Worm (Caenorhabditis elegans) whole organism, late embryonic: ENCODE results near the gene C18C4.7.

Source experiments
- C08G9.2 ChIP-seq: sonication (generic microtip); optimal IDR thresholded peaks from 2 replicates; lab custom pipeline; 2016; ENCODE audit warnings: mild to moderate bottlenecking, missing genetic modification characterization, moderate library complexity, missing compliant biosample characterization
- C38D4.7 ChIP-seq: fragments of 200-800 bp; sonication (Bioruptor generic); optimal IDR thresholded peaks from 2 replicates; lab custom pipeline; 2018; ENCODE audit warnings: mild to moderate bottlenecking, missing genetic modification characterization, moderate library complexity, missing compliant biosample characterization
- F13H6.1 ChIP-seq: sonication (generic microtip); optimal IDR thresholded peaks from 2 replicates; lab custom pipeline; 2016; ENCODE audit warnings: missing genetic modification characterization, missing compliant biosample characterization
- T23F11.4 ChIP-seq: fragments of 200-800 bp; sonication (Bioruptor generic); optimal IDR thresholded peaks from 2 replicates; lab custom pipeline; 2018; ENCODE audit warnings: mild to moderate bottlenecking, missing genetic modification characterization, missing compliant biosample characterization
- ama-1 ChIP-seq: fragments of 150-350 bp; optimal IDR thresholded peaks from 2 replicates; lab custom pipeline; 2014
- ceh-18 ChIP-seq: sonication (generic microtip); optimal IDR thresholded peaks from 2 replicates; lab custom pipeline; 2016; ENCODE audit warnings: missing genetic modification characterization, missing compliant biosample characterization
- ceh-19 ChIP-seq: fragments of 200-800 bp; sonication (Bioruptor generic); optimal IDR thresholded peaks from 2 replicates; lab custom pipeline; 2018; ENCODE audit warnings: mild to moderate bottlenecking, missing genetic modification characterization, missing compliant biosample characterization
- ceh-22 ChIP-seq: sonication (generic microtip); optimal IDR thresholded peaks from 2 replicates; lab custom pipeline; 2017; ENCODE audit warnings: missing biosample characterization, missing genetic modification characterization
- ceh-31 ChIP-seq: sonication (generic microtip); optimal IDR thresholded peaks from 2 replicates; lab custom pipeline; 2016; ENCODE audit warnings: missing genetic modification characterization, missing compliant biosample characterization
- ceh-34 ChIP-seq: sonication (generic microtip); optimal IDR thresholded peaks from 2 replicates; lab custom pipeline; 2016; ENCODE audit warnings: mild to moderate bottlenecking, missing genetic modification characterization, missing compliant biosample characterization
- ceh-6 ChIP-seq: fragments of 200-800 bp; sonication (Bioruptor generic); optimal IDR thresholded peaks from 2 replicates; lab custom pipeline; 2018; ENCODE audit warnings: mild to moderate bottlenecking, missing genetic modification characterization, missing compliant biosample characterization
- che-1 ChIP-seq: sonication (generic microtip); optimal IDR thresholded peaks from 2 replicates; lab custom pipeline; 2016; ENCODE audit warnings: mild to moderate bottlenecking, missing genetic modification characterization, missing compliant biosample characterization
- elt-2 ChIP-seq: sonication (generic microtip); optimal IDR thresholded peaks from 2 replicates; lab custom pipeline; 2016; ENCODE audit warnings: missing genetic modification reagents, missing genetic modification characterization, missing compliant biosample characterization
- ets-4 ChIP-seq: sonication (generic microtip); optimal IDR thresholded peaks from 2 replicates; lab custom pipeline; 2016; ENCODE audit warnings: missing genetic modification characterization, missing compliant biosample characterization
- eyg-1 ChIP-seq: sonication (generic microtip); optimal IDR thresholded peaks from 2 replicates; lab custom pipeline; 2016; ENCODE audit warnings: missing genotype, missing genetic modification characterization, missing compliant biosample characterization
- fkh-6 ChIP-seq: sonication (generic microtip); optimal IDR thresholded peaks from 2 replicates; lab custom pipeline; 2016; ENCODE audit warnings: missing genetic modification characterization, missing compliant biosample characterization
- hlh-15 ChIP-seq: sonication (generic microtip); optimal IDR thresholded peaks from 2 replicates; lab custom pipeline; 2016; ENCODE audit warnings: missing genetic modification characterization, missing compliant biosample characterization
- hlh-30 ChIP-seq: sonication (generic microtip); optimal IDR thresholded peaks from 2 replicates; lab custom pipeline; 2017; ENCODE audit warnings: antibody characterized with exemption, missing genetic modification characterization, missing compliant biosample characterization; ENCODE audit not compliant: insufficient read depth
- hlh-8 ChIP-seq: sonication (generic microtip); optimal IDR thresholded peaks from 2 replicates; lab custom pipeline; 2016; ENCODE audit warnings: missing genotype, missing genetic modification characterization, missing compliant biosample characterization
- mec-3 ChIP-seq: sonication (generic microtip); optimal IDR thresholded peaks from 2 replicates; lab custom pipeline; 2016; ENCODE audit warnings: borderline replicate concordance, missing genetic modification characterization, missing compliant biosample characterization
- npax-4 ChIP-seq: sonication (generic microtip); optimal IDR thresholded peaks from 2 replicates; lab custom pipeline; 2016; ENCODE audit warnings: missing genetic modification characterization, missing compliant biosample characterization
- pat-9 ChIP-seq: fragments of 200-800 bp; sonication (Bioruptor generic); optimal IDR thresholded peaks from 2 replicates; lab custom pipeline; 2018; ENCODE audit warnings: mild to moderate bottlenecking, missing genetic modification characterization, moderate library complexity, missing compliant biosample characterization
- pax-1 ChIP-seq: fragments of 150-350 bp; optimal IDR thresholded peaks from 2 replicates; lab custom pipeline; 2014; ENCODE audit warnings: missing biosample characterization, missing genetic modification characterization
- pha-2 ChIP-seq: sonication (generic microtip); optimal IDR thresholded peaks from 2 replicates; lab custom pipeline; 2017; ENCODE audit warnings: mild to moderate bottlenecking, missing genetic modification characterization, missing compliant biosample characterization
- pqm-1 ChIP-seq: sonication (generic microtip); optimal IDR thresholded peaks from 2 replicates; lab custom pipeline; 2016; ENCODE audit warnings: missing genetic modification characterization, missing compliant biosample characterization
- pros-1 ChIP-seq: fragments of 150-350 bp; optimal IDR thresholded peaks from 2 replicates; lab custom pipeline; 2014; ENCODE audit warnings: missing biosample characterization, missing genetic modification reagents, missing genetic modification characterization
- ref-2 ChIP-seq: sonication (generic microtip); optimal IDR thresholded peaks from 2 replicates; lab custom pipeline; 2016; ENCODE audit warnings: missing genetic modification characterization, missing compliant biosample characterization
- rnt-1 ChIP-seq: sonication (generic microtip); optimal IDR thresholded peaks from 2 replicates; lab custom pipeline; 2016; ENCODE audit warnings: missing genetic modification characterization, missing compliant biosample characterization
- unc-3 ChIP-seq, 2 experiments: fragments of 200-800 bp in 1 of 2; sonication (Bioruptor generic) in 1 of 2; sonication (generic microtip) in 1 of 2; conservative IDR thresholded peaks in 1 of 2; optimal IDR thresholded peaks in 1 of 2; 2 replicates each; pipeline versions ENCODE4 v1.3.6 to Lab custom; 2016 to 2022; ENCODE audit warnings: missing compliant biosample characterization in 2 of 2, missing genetic modification characterization in 2 of 2, missing genetic modification reagents in 1 of 2
- unc-42 ChIP-seq: sonication (generic microtip); optimal IDR thresholded peaks from 2 replicates; lab custom pipeline; 2016; ENCODE audit warnings: missing genotype, missing genetic modification characterization, missing compliant biosample characterization
- unc-86 ChIP-seq: sonication (generic microtip); optimal IDR thresholded peaks from 2 replicates; lab custom pipeline; 2016; ENCODE audit warnings: missing genetic modification characterization, missing compliant biosample characterization
- ztf-16 ChIP-seq: sonication (generic microtip); optimal IDR thresholded peaks from 2 replicates; lab custom pipeline; 2017; ENCODE audit warnings: missing genetic modification characterization, missing compliant biosample characterization

Gene C18C4.7

DNA sequence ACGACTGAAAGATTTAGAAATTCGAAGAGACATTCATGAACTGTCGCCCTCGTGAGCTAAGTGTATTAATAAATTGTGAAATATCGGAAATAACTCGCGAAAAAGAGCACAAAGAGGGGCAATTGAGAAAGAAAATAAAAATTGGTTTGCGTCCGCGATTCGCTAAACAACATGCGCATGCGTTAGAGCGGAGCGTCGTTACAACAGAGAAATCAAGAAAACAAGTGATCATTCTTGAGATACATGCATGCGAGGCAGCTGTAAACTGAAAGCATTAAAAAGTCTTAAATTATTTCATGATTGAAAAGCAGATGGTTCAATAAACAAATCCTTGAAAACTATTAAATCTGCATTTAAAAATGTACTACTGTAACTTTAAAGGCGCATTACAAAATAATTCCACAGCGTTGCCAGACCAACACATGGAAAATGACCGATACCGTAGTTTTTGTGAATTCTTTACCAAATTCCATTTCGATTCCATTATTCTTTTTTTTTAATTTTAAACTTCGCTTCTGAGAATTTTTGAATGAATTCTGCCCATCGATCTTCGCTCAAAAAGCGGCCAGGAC, 30.7 kb downstream of the C18C4.7 start, which contains the start of the genes cox-16 and syp-2:
Gene cox-16 (minus strand): TSS at position 4 of the 572 bp plus-strand sequence.
Gene syp-2 (plus strand): TSS at position 248 of the 572 bp plus-strand sequence.
- no peak for TF ChIP-seq pat-9 (tag; lab: Kevin White, UChicago)
- no peak for TF ChIP-seq hlh-30 (tag; lab: Kevin White, UChicago)
- TF ChIP-seq C38D4.7 (GFP tag; lab: Kevin White, UChicago), result no peak
- TF ChIP-seq ceh-19 (GFP tag; lab: Kevin White, UChicago), result no peak
- TF ChIP-seq unc-3 (GFP tag; conservative IDR thresholded peaks at IDR 0.05; lab: Robert Waterston, UW), result no peak
- TF ChIP-seq unc-3 (tag; optimal IDR thresholded peaks at IDR 0.05; lab: Kevin White, UChicago), result no peak

DNA sequence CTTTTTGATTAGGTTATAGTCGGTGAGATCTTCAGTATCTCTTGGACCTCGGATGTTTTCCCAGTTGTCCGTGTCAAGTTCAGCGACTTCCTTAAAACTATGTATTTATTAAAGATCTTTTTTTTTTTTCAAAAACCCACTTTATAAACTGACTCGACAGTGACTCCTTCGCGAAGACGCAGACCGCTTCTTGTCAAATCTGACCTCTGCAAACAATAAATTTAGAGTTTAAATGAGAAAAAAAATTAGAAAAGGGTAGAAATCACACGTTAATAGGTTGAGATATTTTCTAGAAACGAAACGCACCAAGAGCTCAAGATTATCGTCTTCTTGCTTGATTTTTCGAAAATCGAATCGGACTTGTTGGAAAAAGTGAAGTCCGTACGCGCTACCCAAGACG, 31.2 kb downstream of the C18C4.7 start, which contains the start of gene C24G6.8:
Gene C24G6.8 (minus strand): TSS at position 101 of the 400 bp plus-strand sequence.
- TF ChIP-seq pax-1 (tag; lab: Kevin White, UChicago), result no peak
- no peak for TF ChIP-seq pqm-1 (tag; lab: Kevin White, UChicago)
- no peak for TF ChIP-seq ceh-31 (tag; lab: Kevin White, UChicago)
- TF ChIP-seq elt-2, result no peak
- TF ChIP-seq T23F11.4, result no peak

DNA sequence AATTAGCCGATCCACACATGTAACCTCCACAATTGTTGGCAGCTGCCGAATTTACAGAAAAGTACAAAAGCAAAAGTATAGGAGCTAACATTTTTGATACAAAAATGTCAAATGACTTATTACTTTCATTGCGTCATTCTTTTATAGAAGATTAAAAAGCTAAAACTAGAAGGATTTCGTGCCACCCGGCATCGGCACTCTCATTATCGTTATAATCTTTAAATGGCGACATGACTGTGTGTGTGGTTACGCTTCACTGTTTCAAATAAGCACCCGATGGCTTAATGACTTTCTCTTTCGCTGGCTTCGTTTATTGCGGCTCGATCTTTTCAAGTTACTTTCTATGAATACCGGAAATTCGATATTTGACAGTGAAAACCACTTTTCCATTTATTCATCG, 33.3 kb downstream of the C18C4.7 start, which contains the start of gene grl-1:
Gene grl-1 (minus strand): TSS at position 101 of the 400 bp plus-strand sequence.
- TF ChIP-seq ceh-6 (GFP tag; lab: Kevin White, UChicago), result no peak
- TF ChIP-seq eyg-1 (tag; lab: Kevin White, UChicago), result no peak
- no peak for TF ChIP-seq ceh-18 (tag; lab: Kevin White, UChicago)
- no peak for TF ChIP-seq unc-86 (tag; lab: Kevin White, UChicago)
- no peak for TF ChIP-seq hlh-15 (tag; lab: Kevin White, UChicago)
- no peak for TF ChIP-seq ztf-16
- no peak for TF ChIP-seq unc-42 (tag; lab: Kevin White, UChicago)
- no peak for TF ChIP-seq ref-2 (tag; lab: Kevin White, UChicago)

DNA sequence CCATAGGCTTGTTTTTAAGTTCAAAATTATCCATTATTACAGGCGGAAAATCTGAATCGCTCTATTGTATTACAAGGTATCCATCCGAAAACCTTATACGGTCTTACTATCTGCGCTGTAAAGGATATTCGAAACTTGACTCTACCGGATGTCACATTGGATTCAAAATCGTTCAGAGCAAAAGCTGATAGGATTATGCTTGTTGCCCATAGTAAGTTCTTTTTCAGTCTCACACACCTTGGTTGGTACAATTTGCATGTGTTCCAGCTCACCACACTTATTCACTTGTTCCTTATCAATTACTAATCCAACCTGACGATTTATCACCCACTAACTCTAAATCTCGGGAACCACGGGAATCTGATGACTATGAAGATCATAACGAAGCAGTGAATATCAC, 39.3 kb downstream of the C18C4.7 start:
- TF ChIP-seq pros-1 (tag; lab: Kevin White, UChicago) (no peak), ceh-34 (no peak), C38D4.7 (GFP tag; lab: Kevin White, UChicago) (no peak), unc-42 (tag; lab: Kevin White, UChicago) (no peak), pat-9 (tag; lab: Kevin White, UChicago) (no peak), rnt-1 (tag; lab: Kevin White, UChicago) (no peak), ceh-31 (tag; lab: Kevin White, UChicago) (no peak), ama-1 (lab: Kevin White, UChicago) (no peak), ref-2 (tag; lab: Kevin White, UChicago) (no peak), fkh-6 (no peak), mec-3 (tag; lab: Kevin White, UChicago) (no peak), che-1 (tag; lab: Kevin White, UChicago) (no peak), pha-2 (tag; lab: Kevin White, UChicago) (no peak), F13H6.1 (tag; lab: Kevin White, UChicago) (no peak), ets-4 (tag; lab: Kevin White, UChicago) (no peak), hlh-8 (tag; lab: Kevin White, UChicago) (no peak), C08G9.2 (no peak), pqm-1 (tag; lab: Kevin White, UChicago) (no peak), unc-86 (tag; lab: Kevin White, UChicago) (no peak)
- TF ChIP-seq, all 69 proteins: peak for 0

DNA sequence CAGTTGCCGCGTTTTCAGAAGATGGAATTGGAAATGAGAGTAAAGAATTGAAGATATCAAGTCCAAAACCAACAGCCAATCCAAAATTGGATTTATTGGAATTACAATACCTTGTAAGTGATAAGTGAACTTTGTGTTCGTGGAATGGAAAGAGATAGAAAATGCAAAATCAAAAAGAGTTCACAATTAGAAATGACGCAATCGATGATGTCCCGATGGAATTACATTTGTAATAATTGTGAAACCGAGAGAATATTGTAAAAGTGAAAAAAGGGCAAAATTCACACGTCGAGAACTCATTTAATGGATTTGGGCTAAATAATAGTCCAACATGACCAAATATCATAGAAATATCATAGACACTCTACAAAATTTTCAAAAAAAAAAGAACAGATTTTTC, 41.8 kb downstream of the C18C4.7 start:
- TF ChIP-seq npax-4 (tag; lab: Kevin White, UChicago) (no peak), ceh-6 (GFP tag; lab: Kevin White, UChicago) (no peak), ceh-22 (tag; lab: Kevin White, UChicago) (no peak), ceh-34 (no peak), fkh-6 (no peak), T23F11.4 (no peak)
